Worm (Caenorhabditis elegans) whole organism, L3 larva: ENCODE results near the gene Y68A4A.13.

ENCODE experiments used
- aly-2 ChIP-seq: fragments of 150-350 bp; optimal IDR thresholded peaks from 2 replicates; lab custom pipeline; 2014; ENCODE audit warnings: missing biosample characterization, missing genetic modification characterization
- ama-1 ChIP-seq: fragments of 150-350 bp; optimal IDR thresholded peaks from 2 replicates; lab custom pipeline; 2018
- ceh-16 ChIP-seq: sonication (generic microtip); optimal IDR thresholded peaks from 2 replicates; lab custom pipeline; 2017; ENCODE audit warnings: missing biosample characterization, missing genetic modification characterization
- ceh-82 ChIP-seq: fragments of 150-350 bp; optimal IDR thresholded peaks from 2 replicates; lab custom pipeline; 2014; ENCODE audit warnings: missing biosample characterization, missing genetic modification characterization
- ceh-9 ChIP-seq: sonication (generic microtip); optimal IDR thresholded peaks from 2 replicates; lab custom pipeline; 2018; ENCODE audit warnings: missing biosample characterization, missing genetic modification characterization
- daf-12 ChIP-seq: fragments of 150-350 bp; optimal IDR thresholded peaks from 2 replicates; lab custom pipeline; 2014; ENCODE audit warnings: missing biosample characterization, missing genetic modification reagents, missing genetic modification characterization
- egl-27 ChIP-seq: sonication (generic microtip); optimal IDR thresholded peaks from 4 replicates; lab custom pipeline; 2017; ENCODE audit warnings: missing biosample characterization, missing genetic modification reagents, missing genetic modification characterization
- elt-2 ChIP-seq: sonication (generic microtip); optimal IDR thresholded peaks from 2 replicates; lab custom pipeline; 2016; ENCODE audit warnings: missing genetic modification reagents, mild to moderate bottlenecking, missing genetic modification characterization, missing compliant biosample characterization
- eor-1 ChIP-seq, 2 experiments: fragments of 150-350 bp; optimal IDR thresholded peaks; 2 replicates each; lab custom pipeline; 2014 to 2018; ENCODE audit warnings: missing biosample characterization in 2 of 2, missing genetic modification characterization in 2 of 2
- fkh-10 ChIP-seq: sonication (generic microtip); optimal IDR thresholded peaks from 2 replicates; lab custom pipeline; 2017; ENCODE audit warnings: missing biosample characterization, missing genetic modification reagents, missing genetic modification characterization
- fkh-2 ChIP-seq: fragments of 150-350 bp; optimal IDR thresholded peaks from 2 replicates; lab custom pipeline; 2014; ENCODE audit warnings: missing biosample characterization, missing genetic modification reagents, missing genetic modification characterization
- fos-1 ChIP-seq: fragments of 150-350 bp; optimal IDR thresholded peaks from 2 replicates; lab custom pipeline; 2014; ENCODE audit warnings: missing biosample characterization, missing genetic modification characterization
- hmg-11 ChIP-seq: sonication (generic microtip); optimal IDR thresholded peaks from 2 replicates; lab custom pipeline; 2016; ENCODE audit warnings: missing genetic modification characterization, missing compliant biosample characterization
- jun-1 ChIP-seq: fragments of 150-350 bp; optimal IDR thresholded peaks from 2 replicates; lab custom pipeline; 2014; ENCODE audit warnings: missing biosample characterization, missing genetic modification reagents, missing genetic modification characterization
- lin-15B ChIP-seq: fragments of 150-350 bp; optimal IDR thresholded peaks from 2 replicates; lab custom pipeline; 2014; ENCODE audit warnings: missing biosample characterization, missing genetic modification characterization
- lin-39 ChIP-seq: fragments of 150-350 bp; optimal IDR thresholded peaks from 2 replicates; lab custom pipeline; 2018; ENCODE audit warnings: missing biosample characterization, missing genetic modification reagents, missing genetic modification characterization
- lsy-12 ChIP-seq: sonication (generic microtip); optimal IDR thresholded peaks from 2 replicates; lab custom pipeline; 2016; ENCODE audit warnings: mild to moderate bottlenecking, missing genetic modification characterization, missing compliant biosample characterization
- mdl-1 ChIP-seq: fragments of 150-350 bp; optimal IDR thresholded peaks from 2 replicates; lab custom pipeline; 2014; ENCODE audit warnings: missing biosample characterization, missing genetic modification characterization
- mml-1 ChIP-seq: fragments of 150-350 bp; sonication (generic microtip); optimal IDR thresholded peaks from 3 replicates; lab custom pipeline; 2014; ENCODE audit warnings: missing biosample characterization, missing genetic modification characterization
- nhr-11 ChIP-seq: fragments of 150-350 bp; optimal IDR thresholded peaks from 2 replicates; lab custom pipeline; 2014; ENCODE audit warnings: missing biosample characterization, missing genetic modification characterization
- nhr-12 ChIP-seq: fragments of 150-350 bp; optimal IDR thresholded peaks from 2 replicates; lab custom pipeline; 2014; ENCODE audit warnings: missing biosample characterization, missing genetic modification characterization
- nhr-25 ChIP-seq: sonication (generic microtip); optimal IDR thresholded peaks from 2 replicates; lab custom pipeline; 2017; ENCODE audit warnings: missing biosample characterization, missing genetic modification characterization
- nhr-28 ChIP-seq: fragments of 150-350 bp; optimal IDR thresholded peaks from 2 replicates; lab custom pipeline; 2014; ENCODE audit warnings: missing biosample characterization, missing genetic modification characterization
- nhr-76 ChIP-seq: fragments of 150-350 bp; sonication (generic microtip); optimal IDR thresholded peaks from 5 replicates; lab custom pipeline; 2014; ENCODE audit warnings: missing biosample characterization, missing genetic modification characterization
- nhr-77 ChIP-seq: fragments of 150-350 bp; optimal IDR thresholded peaks from 2 replicates; lab custom pipeline; 2014; ENCODE audit warnings: missing biosample characterization, missing genetic modification characterization
- pha-4 ChIP-seq: fragments of 150-350 bp; optimal IDR thresholded peaks from 2 replicates; lab custom pipeline; 2014; ENCODE audit warnings: missing biosample characterization, missing genetic modification reagents, missing genetic modification characterization
- pqm-1 ChIP-seq: fragments of 150-350 bp; optimal IDR thresholded peaks from 2 replicates; lab custom pipeline; 2017; ENCODE audit warnings: missing biosample characterization, missing genetic modification characterization, inconsistent platforms
- sea-2 ChIP-seq: fragments of 150-350 bp; sonication (generic microtip); optimal IDR thresholded peaks from 4 replicates; lab custom pipeline; 2014; ENCODE audit warnings: missing biosample characterization, missing genetic modification reagents, missing genetic modification characterization
- skn-1 ChIP-seq: fragments of 150-350 bp; optimal IDR thresholded peaks from 2 replicates; lab custom pipeline; 2014; ENCODE audit warnings: missing biosample characterization, missing genetic modification characterization
- tbx-2 ChIP-seq: sonication (generic microtip); optimal IDR thresholded peaks from 2 replicates; lab custom pipeline; 2016; ENCODE audit warnings: mild to moderate bottlenecking, missing genetic modification characterization, missing compliant biosample characterization
- unc-62 ChIP-seq: fragments of 150-350 bp; sonication (generic microtip); optimal IDR thresholded peaks from 4 replicates; lab custom pipeline; 2014; ENCODE audit warnings: missing biosample characterization, missing genetic modification reagents, missing genetic modification characterization
- zag-1 ChIP-seq: fragments of 150-350 bp; optimal IDR thresholded peaks from 2 replicates; lab custom pipeline; 2014; ENCODE audit warnings: missing biosample characterization, missing genetic modification characterization
- ztf-11 ChIP-seq: fragments of 150-350 bp; optimal IDR thresholded peaks from 2 replicates; lab custom pipeline; 2014; ENCODE audit warnings: missing biosample characterization, missing genetic modification characterization

The Y68A4A.13 gene

ce11 chrV:17206469-17206868 lies 1.5 kb downstream of the Y68A4A.13 start:
- TF ChIP-seq ztf-11 (tag; lab: Kevin White, UChicago): no peak
- no peak for TF ChIP-seq ama-1 (lab: Kevin White, UChicago)
- no peak for TF ChIP-seq nhr-77 (tag; lab: Kevin White, UChicago)
- no peak for TF ChIP-seq skn-1 (tag; lab: Kevin White, UChicago)
- TF ChIP-seq, all 47 proteins: peak for 0

ce11 chrV:17201847-17202246 lies 6.1 kb downstream of the Y68A4A.13 start, which contains the start of gene Y68A4A.10:
Gene Y68A4A.10 (plus strand): TSS chrV:17202147.
- TF ChIP-seq nhr-28: no peak
- TF ChIP-seq lin-39: no peak
- no peak for TF ChIP-seq eor-1 (tag; optimal IDR thresholded peaks at IDR 0.05; lab: Kevin White, UChicago)
- TF ChIP-seq ztf-11 (tag; lab: Kevin White, UChicago): no peak
- no peak for TF ChIP-seq mdl-1 (tag; lab: Kevin White, UChicago)

- TF ChIP-seq nhr-12 (tag; lab: Kevin White, UChicago) (no peak), fkh-10 (GFP tag; lab: Kevin White, UChicago) (no peak), pha-4 (tag; lab: Kevin White, UChicago) (no peak)
Observed at ce11 chrV:17198926-17199325, 9.0 kb downstream of the Y68A4A.13 start, which contains the start of gene srz-96. Gene srz-96 (plus strand): TSS chrV:17199226.

- no peak for TF ChIP-seq ceh-9 (tag; lab: Kevin White, UChicago)
- no peak for TF ChIP-seq mml-1 (tag; lab: Kevin White, UChicago)
- no peak for TF ChIP-seq elt-2 (tag; lab: Kevin White, UChicago)
- no peak for TF ChIP-seq lsy-12 (tag; lab: Kevin White, UChicago)
- no peak for TF ChIP-seq fkh-2 (tag; lab: Kevin White, UChicago)
- TF ChIP-seq pha-4 (tag; lab: Kevin White, UChicago): no peak
- TF ChIP-seq pqm-1 (tag; lab: Kevin White, UChicago): no peak
- TF ChIP-seq nhr-76 (tag; lab: Kevin White, UChicago): no peak
- TF ChIP-seq fkh-10 (GFP tag; lab: Kevin White, UChicago): no peak
- no peak for TF ChIP-seq ceh-82
- no peak for TF ChIP-seq tbx-2 (tag; lab: Kevin White, UChicago)
- TF ChIP-seq lin-15B (tag; lab: Kevin White, UChicago): no peak
- no peak for TF ChIP-seq lin-39
- no peak for TF ChIP-seq hmg-11
- TF ChIP-seq zag-1 (tag; lab: Kevin White, UChicago): no peak
- no peak for TF ChIP-seq mdl-1 (tag; lab: Kevin White, UChicago)
Observed at ce11 chrV:17192238-17192637, 15.7 kb downstream of the Y68A4A.13 start, which contains the start of gene srz-47. Gene srz-47 (minus strand): TSS chrV:17192338.

ce11 chrV:17190399-17190798 lies 17.5 kb downstream of the Y68A4A.13 start, which contains the start of gene str-199:
Gene str-199 (minus strand): TSS chrV:17190499.
- no peak for TF ChIP-seq sea-2
- no peak for TF ChIP-seq nhr-25 (tag; lab: Kevin White, UChicago)
- no peak for TF ChIP-seq nhr-76 (tag; lab: Kevin White, UChicago)
- no peak for TF ChIP-seq nhr-11
- no peak for TF ChIP-seq unc-62 (GFP tag; lab: Kevin White, UChicago)
- TF ChIP-seq ceh-16: no peak
- TF ChIP-seq daf-12 (tag; lab: Kevin White, UChicago): no peak
- no peak for TF ChIP-seq fkh-2 (tag; lab: Kevin White, UChicago)
- TF ChIP-seq nhr-28: no peak
- no peak for TF ChIP-seq ama-1 (lab: Kevin White, UChicago)
- TF ChIP-seq ceh-9 (tag; lab: Kevin White, UChicago): no peak
- TF ChIP-seq egl-27 (tag; lab: Kevin White, UChicago): no peak
- no peak for TF ChIP-seq hmg-11
- no peak for TF ChIP-seq nhr-12 (tag; lab: Kevin White, UChicago)
- TF ChIP-seq fos-1 (tag; lab: Kevin White, UChicago): no peak
- no peak for TF ChIP-seq jun-1 (tag; lab: Kevin White, UChicago)
- no peak for TF ChIP-seq zag-1 (tag; lab: Kevin White, UChicago)
- TF ChIP-seq lin-15B (tag; lab: Kevin White, UChicago): no peak
- TF ChIP-seq aly-2 (tag; lab: Kevin White, UChicago): no peak
- no peak for TF ChIP-seq lsy-12 (tag; lab: Kevin White, UChicago)
